Worm (Caenorhabditis elegans) whole organism, L2 larva: Measurements from ENCODE around the gene ctns-1.

Experiments
- C34F6.9 ChIP-seq: fragments of 150-350 bp; optimal IDR thresholded peaks from 2 replicates; lab custom pipeline; 2014; ENCODE audit warnings: missing biosample characterization, missing genetic modification characterization
- F13H6.1 ChIP-seq: sonication (generic microtip); optimal IDR thresholded peaks from 2 replicates; lab custom pipeline; 2016; ENCODE audit warnings: missing genetic modification characterization, missing compliant biosample characterization
- R02D3.7 ChIP-seq: fragments of 150-350 bp; optimal IDR thresholded peaks from 2 replicates; lab custom pipeline; 2014; ENCODE audit warnings: missing biosample characterization, missing genetic modification characterization
- Y55F3AM.14 ChIP-seq: fragments of 200-800 bp; sonication (Bioruptor generic); optimal IDR thresholded peaks from 2 replicates; lab custom pipeline; 2018; ENCODE audit warnings: mild to moderate bottlenecking, missing genetic modification characterization, missing compliant biosample characterization
- ZK546.5 ChIP-seq: sonication (generic microtip); optimal IDR thresholded peaks from 2 replicates; lab custom pipeline; 2017; ENCODE audit warnings: missing biosample characterization, missing genetic modification characterization
- alr-1 ChIP-seq: fragments of 150-350 bp; optimal IDR thresholded peaks from 2 replicates; lab custom pipeline; 2014; ENCODE audit warnings: missing biosample characterization, missing genetic modification characterization
- aly-2 ChIP-seq: fragments of 150-350 bp; optimal IDR thresholded peaks from 2 replicates; lab custom pipeline; 2014; ENCODE audit warnings: missing biosample characterization, missing genetic modification characterization
- ama-1 ChIP-seq: fragments of 150-350 bp; optimal IDR thresholded peaks from 2 replicates; lab custom pipeline; 2018; ENCODE audit warnings: inconsistent platforms
- blmp-1 ChIP-seq: sonication (generic microtip); optimal IDR thresholded peaks from 2 replicates; lab custom pipeline; 2017; ENCODE audit warnings: missing genetic modification characterization, mild to moderate bottlenecking, missing compliant biosample characterization, antibody characterized with exemption, moderate library complexity; ENCODE audit not compliant: insufficient read depth
- ceh-16 ChIP-seq: fragments of 150-350 bp; optimal IDR thresholded peaks from 2 replicates; lab custom pipeline; 2014; ENCODE audit warnings: missing biosample characterization, missing genetic modification characterization
- ceh-82 ChIP-seq: fragments of 150-350 bp; optimal IDR thresholded peaks from 2 replicates; lab custom pipeline; 2014; ENCODE audit warnings: missing biosample characterization, missing genetic modification characterization
- crh-2 ChIP-seq: sonication (generic microtip); optimal IDR thresholded peaks from 2 replicates; lab custom pipeline; 2017; ENCODE audit warnings: missing biosample characterization, missing genetic modification characterization
- dmd-4 ChIP-seq: sonication (generic microtip); optimal IDR thresholded peaks from 2 replicates; lab custom pipeline; 2017; ENCODE audit warnings: missing biosample characterization, missing genetic modification characterization
- egl-27 ChIP-seq: sonication (generic microtip); optimal IDR thresholded peaks from 3 replicates; lab custom pipeline; 2017; ENCODE audit warnings: missing biosample characterization, missing genetic modification reagents, missing genetic modification characterization
- elt-1 ChIP-seq: fragments of 150-350 bp; optimal IDR thresholded peaks from 2 replicates; lab custom pipeline; 2014; ENCODE audit warnings: missing biosample characterization, missing genetic modification characterization
- elt-3 ChIP-seq: sonication (generic microtip); optimal IDR thresholded peaks from 2 replicates; lab custom pipeline; 2017; ENCODE audit warnings: missing biosample characterization, missing genetic modification characterization
- fos-1 ChIP-seq: fragments of 150-350 bp; optimal IDR thresholded peaks from 2 replicates; lab custom pipeline; 2014; ENCODE audit warnings: missing biosample characterization, missing genetic modification characterization
- gmeb-1 ChIP-seq: fragments of 150-350 bp; optimal IDR thresholded peaks from 2 replicates; lab custom pipeline; 2014; ENCODE audit warnings: missing biosample characterization, missing genetic modification characterization
- lin-11 ChIP-seq: fragments of 150-350 bp; sonication (generic microtip); optimal IDR thresholded peaks from 2 replicates; lab custom pipeline; 2014; ENCODE audit warnings: missing biosample characterization, missing genetic modification characterization, inconsistent platforms, mixed read lengths
- lin-13 ChIP-seq: fragments of 150-350 bp; optimal IDR thresholded peaks from 2 replicates; lab custom pipeline; 2014; ENCODE audit warnings: missing biosample characterization, missing genetic modification reagents, missing genetic modification characterization
- lin-39 ChIP-seq: fragments of 150-350 bp; optimal IDR thresholded peaks from 2 replicates; lab custom pipeline; 2014; ENCODE audit warnings: missing biosample characterization, missing genetic modification reagents, missing genetic modification characterization
- lsy-2 ChIP-seq, 2 experiments: fragments of 150-350 bp in 1 of 2; sonication (generic microtip) in 1 of 2; optimal IDR thresholded peaks; 2 replicates each; lab custom pipeline; 2014 to 2017; ENCODE audit warnings: missing biosample characterization in 2 of 2, missing genetic modification characterization in 2 of 2
- mab-5 ChIP-seq: fragments of 150-350 bp; optimal IDR thresholded peaks from 2 replicates; lab custom pipeline; 2014; ENCODE audit warnings: missing biosample characterization, missing genetic modification characterization
- mbf-1 ChIP-seq: sonication (generic microtip); optimal IDR thresholded peaks from 2 replicates; lab custom pipeline; 2017; ENCODE audit warnings: missing biosample characterization, missing genetic modification characterization
- mdl-1 ChIP-seq, 2 experiments: fragments of 150-350 bp in 1 of 2; sonication (generic microtip) in 1 of 2; optimal IDR thresholded peaks; 2 replicates each; lab custom pipeline; 2017; ENCODE audit warnings: missing biosample characterization in 2 of 2, missing genetic modification characterization in 2 of 2
- nhr-10 ChIP-seq: sonication (generic microtip); optimal IDR thresholded peaks from 2 replicates; lab custom pipeline; 2017; ENCODE audit warnings: missing biosample characterization, missing genetic modification characterization
- nhr-11 ChIP-seq: fragments of 150-350 bp; optimal IDR thresholded peaks from 2 replicates; lab custom pipeline; 2014; ENCODE audit warnings: missing biosample characterization, missing genetic modification characterization
- nhr-12 ChIP-seq: fragments of 150-350 bp; optimal IDR thresholded peaks from 2 replicates; lab custom pipeline; 2014; ENCODE audit warnings: missing biosample characterization, missing genetic modification characterization
- nhr-129 ChIP-seq: fragments of 150-350 bp; optimal IDR thresholded peaks from 2 replicates; lab custom pipeline; 2014; ENCODE audit warnings: missing biosample characterization, missing genetic modification characterization
- nhr-21 ChIP-seq: fragments of 150-350 bp; optimal IDR thresholded peaks from 2 replicates; lab custom pipeline; 2014; ENCODE audit warnings: missing biosample characterization, missing genetic modification characterization
- nhr-23 ChIP-seq: fragments of 150-350 bp; optimal IDR thresholded peaks from 2 replicates; lab custom pipeline; 2014; ENCODE audit warnings: missing biosample characterization, missing genetic modification reagents, missing genetic modification characterization
- nhr-237 ChIP-seq: fragments of 150-350 bp; optimal IDR thresholded peaks from 2 replicates; lab custom pipeline; 2014; ENCODE audit warnings: missing biosample characterization, missing genetic modification characterization
- nhr-25 ChIP-seq: fragments of 150-350 bp; sonication (generic microtip); optimal IDR thresholded peaks from 3 replicates; lab custom pipeline; 2014; ENCODE audit warnings: missing biosample characterization, missing genetic modification characterization
- nhr-6 ChIP-seq: fragments of 150-350 bp; optimal IDR thresholded peaks from 2 replicates; lab custom pipeline; 2014; ENCODE audit warnings: missing biosample characterization, missing genetic modification characterization
- nhr-77 ChIP-seq: fragments of 150-350 bp; optimal IDR thresholded peaks from 2 replicates; lab custom pipeline; 2014; ENCODE audit warnings: missing biosample characterization, missing genetic modification characterization
- peb-1 ChIP-seq: fragments of 150-350 bp; optimal IDR thresholded peaks from 2 replicates; lab custom pipeline; 2014; ENCODE audit warnings: missing biosample characterization, missing genetic modification characterization
- sem-4 ChIP-seq: fragments of 150-350 bp; optimal IDR thresholded peaks from 2 replicates; lab custom pipeline; 2014; ENCODE audit warnings: missing biosample characterization, missing genetic modification reagents, missing genetic modification characterization
- skn-1 ChIP-seq: sonication (generic microtip); optimal IDR thresholded peaks from 2 replicates; lab custom pipeline; 2017; ENCODE audit warnings: missing biosample characterization, missing genetic modification characterization
- sma-3 ChIP-seq: sonication (generic microtip); optimal IDR thresholded peaks from 2 replicates; lab custom pipeline; 2016; ENCODE audit warnings: missing genetic modification reagents, missing genetic modification characterization, missing compliant biosample characterization
- sma-9 ChIP-seq, 2 experiments: fragments of 150-350 bp in 1 of 2; sonication (generic microtip) in 1 of 2; optimal IDR thresholded peaks; 2 replicates each; lab custom pipeline; 2014 to 2016; ENCODE audit warnings: missing genetic modification characterization in 2 of 2, mild to moderate bottlenecking in 1 of 2, missing biosample characterization in 1 of 2, missing compliant biosample characterization in 1 of 2, missing genetic modification reagents in 1 of 2, moderate library complexity in 1 of 2
- snpc-4 ChIP-seq: fragments of 150-350 bp; optimal IDR thresholded peaks from 2 replicates; lab custom pipeline; 2014; ENCODE audit warnings: missing biosample characterization, missing genetic modification characterization
- unc-39 ChIP-seq: fragments of 150-350 bp; optimal IDR thresholded peaks from 2 replicates; lab custom pipeline; 2014; ENCODE audit warnings: missing biosample characterization, missing genetic modification characterization
- unc-55 ChIP-seq: fragments of 150-350 bp; sonication (generic microtip); optimal IDR thresholded peaks from 3 replicates; lab custom pipeline; 2014; ENCODE audit warnings: missing biosample characterization, missing genetic modification reagents, missing genetic modification characterization
- unc-62 ChIP-seq: fragments of 150-350 bp; optimal IDR thresholded peaks from 2 replicates; lab custom pipeline; 2014; ENCODE audit warnings: missing biosample characterization, missing genetic modification reagents, missing genetic modification characterization
- zag-1 ChIP-seq: fragments of 150-350 bp; optimal IDR thresholded peaks from 2 replicates; lab custom pipeline; 2014; ENCODE audit warnings: missing biosample characterization, missing genetic modification characterization
- ztf-1 ChIP-seq: fragments of 200-800 bp; sonication (Bioruptor generic); conservative IDR thresholded peaks from 2 replicates; pipeline ENCODE4 v1.3.6; 2022; ENCODE audit warnings: missing genetic modification characterization, missing compliant biosample characterization
- ztf-11 ChIP-seq: sonication (generic microtip); optimal IDR thresholded peaks from 2 replicates; lab custom pipeline; 2017; ENCODE audit warnings: missing biosample characterization, missing genetic modification characterization
- ztf-4 ChIP-seq: fragments of 150-350 bp; optimal IDR thresholded peaks from 2 replicates; lab custom pipeline; 2014; ENCODE audit warnings: missing biosample characterization, missing genetic modification characterization

ctns-1 gene

DNA sequence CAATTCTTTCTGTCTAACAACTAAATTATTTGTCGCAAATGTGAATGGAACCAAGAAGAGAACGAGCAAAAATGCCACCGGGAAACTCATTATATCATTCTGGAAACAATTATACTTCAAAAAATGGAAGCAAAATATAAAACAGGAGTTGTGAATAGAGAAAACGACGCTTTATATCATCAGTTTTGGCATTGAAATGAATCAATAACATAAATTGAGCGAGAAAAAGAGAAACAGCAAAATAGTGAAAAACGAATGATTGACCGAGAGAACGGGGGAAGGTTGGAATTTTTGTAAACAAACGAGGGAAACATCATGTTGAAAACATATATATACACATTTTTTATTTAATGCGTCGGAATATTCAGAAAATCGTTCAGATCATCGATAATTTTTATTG is at the start of gene ctns-1:
Gene ctns-1, minus strand, starts transcription at position 101 of the 400 bp plus-strand sequence.
- TF ChIP-seq nhr-12 (tag; lab: Kevin White, UChicago), result no peak

DNA sequence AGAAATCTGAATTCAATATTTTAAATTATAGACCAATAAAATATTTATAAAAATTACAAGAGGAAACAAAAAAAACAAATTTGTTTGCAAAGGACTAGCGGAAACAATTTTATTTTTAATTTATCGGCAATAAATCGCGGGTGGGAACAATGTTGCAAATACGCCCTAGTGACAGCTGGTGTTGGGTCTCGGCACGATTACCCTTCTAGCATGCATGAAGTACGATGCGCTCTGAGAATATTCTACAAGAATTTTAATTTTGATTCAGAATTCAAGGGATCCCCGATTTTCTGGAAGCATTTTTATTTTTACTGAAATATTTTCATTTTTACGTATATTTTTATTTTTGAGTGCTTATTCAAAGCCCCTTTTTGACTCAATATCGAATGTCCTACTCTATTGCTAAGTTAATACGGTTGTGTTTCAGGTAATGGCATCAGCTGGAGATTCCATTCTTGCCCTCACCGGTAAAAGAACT is 48.3 kb upstream of the ctns-1 start, which contains the start of the genes mig-5 and cct-1:
Gene mig-5, minus strand, starts transcription at position 8 of the 478 bp plus-strand sequence.
Gene cct-1, plus strand, starts transcription at position 428 of the 478 bp plus-strand sequence.
- TF ChIP-seq ceh-16 (tag; lab: Kevin White, UChicago) (peak; percentile 92), nhr-237 (tag; lab: Kevin White, UChicago) (peak; percentile 84), sma-3 (GFP tag; lab: Kevin White, UChicago) (peak; percentile 98), zag-1 (tag; lab: Kevin White, UChicago) (peak; percentile 94), ztf-1 (no peak), nhr-77 (tag; lab: Kevin White, UChicago) (peak; percentile 86), ceh-82 (tag; lab: Kevin White, UChicago) (peak; percentile 91), nhr-129 (peak; percentile 94), peb-1 (tag; lab: Kevin White, UChicago) (no peak), lsy-2 (tag; optimal IDR thresholded peaks at IDR 0.05; lab: Kevin White, UChicago) (peak; percentile 99 to 100), R02D3.7 (peak; percentile 83), unc-39 (tag; lab: Kevin White, UChicago) (no peak), dmd-4 (peak; percentile 41), sem-4 (peak; percentile 99), ZK546.5 (tag; lab: Kevin White, UChicago) (peak; percentile 90), nhr-12 (tag; lab: Kevin White, UChicago) (peak; percentile 42), blmp-1 (peak; percentile 75), aly-2 (tag; lab: Kevin White, UChicago) (no peak), lin-11 (tag; lab: Kevin White, UChicago) (peak; percentile 98), nhr-21 (tag; lab: Kevin White, UChicago) (peak; percentile 97), ama-1 (lab: Kevin White, UChicago) (peak; percentile 41), egl-27 (tag; lab: Kevin White, UChicago) (peak; percentile 91), unc-55 (GFP tag; lab: Kevin White, UChicago) (peak; percentile 100), alr-1 (tag; lab: Kevin White, UChicago) (peak; percentile 9), skn-1 (tag; lab: Kevin White, UChicago) (peak; percentile 63), elt-1 (tag; lab: Kevin White, UChicago) (peak; percentile 16), lin-39 (tag; lab: Kevin White, UChicago) (no peak), elt-3 (tag; lab: Kevin White, UChicago) (no peak), ztf-11 (tag; lab: Kevin White, UChicago) (peak; percentile 51), Y55F3AM.14 (GFP tag; lab: Kevin White, UChicago) (peak; percentile 71), mab-5 (tag; lab: Kevin White, UChicago) (peak; percentile 97), C34F6.9 (tag; lab: Kevin White, UChicago) (peak; percentile 99), nhr-6 (tag; lab: Kevin White, UChicago) (peak; percentile 97), sma-9 (GFP tag; optimal IDR thresholded peaks at IDR 0.05; lab: Kevin White, UChicago) (peak; percentile 98), sma-9 (tag; optimal IDR thresholded peaks at IDR 0.05; lab: Kevin White, UChicago) (no peak), nhr-25 (tag; lab: Kevin White, UChicago) (peak; percentile 99), mdl-1 (tag; optimal IDR thresholded peaks at IDR 0.05; lab: Kevin White, UChicago) (peak in 1 of 2 experiments; percentile 78), crh-2 (tag; lab: Kevin White, UChicago) (peak; percentile 99), unc-62 (GFP tag; lab: Kevin White, UChicago) (peak; percentile 89), F13H6.1 (peak; percentile 96), ztf-4 (tag; lab: Kevin White, UChicago) (peak; percentile 98), fos-1 (tag; lab: Kevin White, UChicago) (peak; percentile 90), nhr-23 (tag; lab: Kevin White, UChicago) (no peak), nhr-10 (peak; percentile 85), gmeb-1 (tag; lab: Kevin White, UChicago) (peak; percentile 98), lin-13 (GFP tag; lab: Kevin White, UChicago) (peak; percentile 97), mbf-1 (tag; lab: Kevin White, UChicago) (peak; percentile 50), snpc-4 (tag; lab: Kevin White, UChicago) (peak; percentile 90), nhr-11 (tag; lab: Kevin White, UChicago) (peak; percentile 48)
